Worm (Caenorhabditis elegans) whole organism, L3 larva: Measurements from ENCODE around the gene ttm-2.
A peak's percentile ranks its signal among the peaks of the same experiment; 100 is the strongest.

Source experiments
- ZK546.5 ChIP-seq: sonication (generic microtip); optimal IDR thresholded peaks from 2 replicates; lab custom pipeline; 2017; ENCODE audit warnings: missing biosample characterization, missing genetic modification characterization
- aly-2 ChIP-seq: fragments of 150-350 bp; optimal IDR thresholded peaks from 2 replicates; lab custom pipeline; 2014; ENCODE audit warnings: missing biosample characterization, missing genetic modification characterization
- ceh-16 ChIP-seq: sonication (generic microtip); optimal IDR thresholded peaks from 2 replicates; lab custom pipeline; 2017; ENCODE audit warnings: missing biosample characterization, missing genetic modification characterization
- ceh-28 ChIP-seq: fragments of 150-350 bp; optimal IDR thresholded peaks from 2 replicates; lab custom pipeline; 2014; ENCODE audit warnings: missing biosample characterization, missing genetic modification reagents, missing genetic modification characterization
- ceh-82 ChIP-seq: fragments of 150-350 bp; optimal IDR thresholded peaks from 2 replicates; lab custom pipeline; 2014; ENCODE audit warnings: missing biosample characterization, missing genetic modification characterization
- ceh-9 ChIP-seq: sonication (generic microtip); optimal IDR thresholded peaks from 2 replicates; lab custom pipeline; 2018; ENCODE audit warnings: missing biosample characterization, missing genetic modification characterization
- daf-12 ChIP-seq: fragments of 150-350 bp; optimal IDR thresholded peaks from 2 replicates; lab custom pipeline; 2014; ENCODE audit warnings: missing biosample characterization, missing genetic modification reagents, missing genetic modification characterization
- egl-27 ChIP-seq: sonication (generic microtip); optimal IDR thresholded peaks from 4 replicates; lab custom pipeline; 2017; ENCODE audit warnings: missing biosample characterization, missing genetic modification reagents, missing genetic modification characterization
- egl-5 ChIP-seq: fragments of 150-350 bp; optimal IDR thresholded peaks from 2 replicates; lab custom pipeline; 2017; ENCODE audit warnings: missing biosample characterization, missing genetic modification reagents, missing genetic modification characterization, inconsistent platforms
- elt-1 ChIP-seq: fragments of 150-350 bp; optimal IDR thresholded peaks from 2 replicates; lab custom pipeline; 2014; ENCODE audit warnings: missing biosample characterization, missing genetic modification characterization
- elt-2 ChIP-seq: sonication (generic microtip); optimal IDR thresholded peaks from 2 replicates; lab custom pipeline; 2016; ENCODE audit warnings: missing genetic modification reagents, mild to moderate bottlenecking, missing genetic modification characterization, missing compliant biosample characterization
- elt-3 ChIP-seq, 3 experiments: fragments of 150-350 bp in 1 of 3; sonication (generic microtip) in 2 of 3; optimal IDR thresholded peaks; 2 replicates in 2 of 3; 4 replicates in 1 of 3; lab custom pipeline; 2014 to 2017; ENCODE audit warnings: missing biosample characterization in 3 of 3, missing genetic modification characterization in 3 of 3
- eor-1 ChIP-seq, 2 experiments: fragments of 150-350 bp; optimal IDR thresholded peaks; 2 replicates each; lab custom pipeline; 2014 to 2018; ENCODE audit warnings: missing biosample characterization in 2 of 2, missing genetic modification characterization in 2 of 2
- fkh-10 ChIP-seq: sonication (generic microtip); optimal IDR thresholded peaks from 2 replicates; lab custom pipeline; 2017; ENCODE audit warnings: missing biosample characterization, missing genetic modification reagents, missing genetic modification characterization
- fkh-2 ChIP-seq: fragments of 150-350 bp; optimal IDR thresholded peaks from 2 replicates; lab custom pipeline; 2014; ENCODE audit warnings: missing biosample characterization, missing genetic modification reagents, missing genetic modification characterization
- fos-1 ChIP-seq: fragments of 150-350 bp; optimal IDR thresholded peaks from 2 replicates; lab custom pipeline; 2014; ENCODE audit warnings: missing biosample characterization, missing genetic modification characterization
- jun-1 ChIP-seq: fragments of 150-350 bp; optimal IDR thresholded peaks from 2 replicates; lab custom pipeline; 2014; ENCODE audit warnings: missing biosample characterization, missing genetic modification reagents, missing genetic modification characterization
- lin-15B ChIP-seq: fragments of 150-350 bp; optimal IDR thresholded peaks from 2 replicates; lab custom pipeline; 2014; ENCODE audit warnings: missing biosample characterization, missing genetic modification characterization
- lin-39 ChIP-seq: fragments of 150-350 bp; optimal IDR thresholded peaks from 2 replicates; lab custom pipeline; 2018; ENCODE audit warnings: missing biosample characterization, missing genetic modification reagents, missing genetic modification characterization
- lsy-12 ChIP-seq: sonication (generic microtip); optimal IDR thresholded peaks from 2 replicates; lab custom pipeline; 2016; ENCODE audit warnings: mild to moderate bottlenecking, missing genetic modification characterization, missing compliant biosample characterization
- mdl-1 ChIP-seq: fragments of 150-350 bp; optimal IDR thresholded peaks from 2 replicates; lab custom pipeline; 2014; ENCODE audit warnings: missing biosample characterization, missing genetic modification characterization
- nfya-1 ChIP-seq: sonication (generic microtip); optimal IDR thresholded peaks from 2 replicates; lab custom pipeline; 2017; ENCODE audit warnings: missing genetic modification characterization, mild to moderate bottlenecking, missing compliant biosample characterization, antibody characterized with exemption, moderate library complexity; ENCODE audit not compliant: insufficient read depth
- nhr-11 ChIP-seq: fragments of 150-350 bp; optimal IDR thresholded peaks from 2 replicates; lab custom pipeline; 2014; ENCODE audit warnings: missing biosample characterization, missing genetic modification characterization
- nhr-12 ChIP-seq: fragments of 150-350 bp; optimal IDR thresholded peaks from 2 replicates; lab custom pipeline; 2014; ENCODE audit warnings: missing biosample characterization, missing genetic modification characterization
- nhr-23 ChIP-seq: fragments of 150-350 bp; optimal IDR thresholded peaks from 2 replicates; lab custom pipeline; 2014; ENCODE audit warnings: missing biosample characterization, missing genetic modification reagents, missing genetic modification characterization
- nhr-237 ChIP-seq: fragments of 150-350 bp; optimal IDR thresholded peaks from 2 replicates; lab custom pipeline; 2014; ENCODE audit warnings: missing biosample characterization, missing genetic modification characterization
- nhr-25 ChIP-seq: sonication (generic microtip); optimal IDR thresholded peaks from 2 replicates; lab custom pipeline; 2017; ENCODE audit warnings: missing biosample characterization, missing genetic modification characterization
- nhr-28 ChIP-seq: fragments of 150-350 bp; optimal IDR thresholded peaks from 2 replicates; lab custom pipeline; 2014; ENCODE audit warnings: missing biosample characterization, missing genetic modification characterization
- nhr-43 ChIP-seq: sonication (generic microtip); optimal IDR thresholded peaks from 2 replicates; lab custom pipeline; 2016; ENCODE audit warnings: mild to moderate bottlenecking, missing genetic modification characterization, missing compliant biosample characterization; ENCODE audit not compliant: poor library complexity, severe bottlenecking
- nhr-67 ChIP-seq: fragments of 150-350 bp; optimal IDR thresholded peaks from 2 replicates; lab custom pipeline; 2014; ENCODE audit warnings: missing biosample characterization, missing genetic modification characterization
- nhr-76 ChIP-seq: fragments of 150-350 bp; sonication (generic microtip); optimal IDR thresholded peaks from 5 replicates; lab custom pipeline; 2014; ENCODE audit warnings: missing biosample characterization, missing genetic modification characterization
- pha-4 ChIP-seq: fragments of 150-350 bp; optimal IDR thresholded peaks from 2 replicates; lab custom pipeline; 2014; ENCODE audit warnings: missing biosample characterization, missing genetic modification reagents, missing genetic modification characterization
- pqm-1 ChIP-seq: fragments of 150-350 bp; optimal IDR thresholded peaks from 2 replicates; lab custom pipeline; 2017; ENCODE audit warnings: missing biosample characterization, missing genetic modification characterization, inconsistent platforms
- sea-2 ChIP-seq: fragments of 150-350 bp; sonication (generic microtip); optimal IDR thresholded peaks from 4 replicates; lab custom pipeline; 2014; ENCODE audit warnings: missing biosample characterization, missing genetic modification reagents, missing genetic modification characterization
- snpc-4 ChIP-seq: fragments of 150-350 bp; optimal IDR thresholded peaks from 2 replicates; lab custom pipeline; 2014; ENCODE audit warnings: missing biosample characterization, missing genetic modification characterization
- tbx-2 ChIP-seq: sonication (generic microtip); optimal IDR thresholded peaks from 2 replicates; lab custom pipeline; 2016; ENCODE audit warnings: mild to moderate bottlenecking, missing genetic modification characterization, missing compliant biosample characterization
- unc-62 ChIP-seq: fragments of 150-350 bp; sonication (generic microtip); optimal IDR thresholded peaks from 4 replicates; lab custom pipeline; 2014; ENCODE audit warnings: missing biosample characterization, missing genetic modification reagents, missing genetic modification characterization
- zag-1 ChIP-seq: fragments of 150-350 bp; optimal IDR thresholded peaks from 2 replicates; lab custom pipeline; 2014; ENCODE audit warnings: missing biosample characterization, missing genetic modification characterization
- ztf-4 ChIP-seq: fragments of 150-350 bp; optimal IDR thresholded peaks from 2 replicates; lab custom pipeline; 2014; ENCODE audit warnings: missing biosample characterization, missing genetic modification characterization

The ttm-2 gene

ce11 chrII:4805799-4806198 lies 39.6 kb upstream of the ttm-2 start:
- TF ChIP-seq daf-12 (tag; lab: Kevin White, UChicago) = no peak
- TF ChIP-seq egl-5 = peak; percentile 16
- TF ChIP-seq, all 47 proteins: peak for 1

- no peak for TF ChIP-seq egl-27
- TF ChIP-seq nhr-67 (tag; lab: Kevin White, UChicago) = no peak
- no peak for TF ChIP-seq ztf-4 (tag; lab: Kevin White, UChicago)
- TF ChIP-seq unc-62 = no peak
- no peak for TF ChIP-seq ceh-9 (tag; lab: Kevin White, UChicago)
- no peak for TF ChIP-seq nhr-23 (tag; lab: Kevin White, UChicago)
- no peak for TF ChIP-seq fos-1 (tag; lab: Kevin White, UChicago)
- TF ChIP-seq pha-4 = peak; percentile 10
- no peak for TF ChIP-seq fkh-2 (tag; lab: Kevin White, UChicago)
- no peak for TF ChIP-seq nhr-43 (tag; lab: Kevin White, UChicago)
- TF ChIP-seq pqm-1 = peak; percentile 38
- peak; percentile 96 for TF ChIP-seq elt-2
- TF ChIP-seq snpc-4 = no peak
- TF ChIP-seq nfya-1 (tag; lab: Kevin White, UChicago) = no peak
- no peak for TF ChIP-seq ceh-28 (tag; lab: Kevin White, UChicago)
- TF ChIP-seq tbx-2 (tag; lab: Kevin White, UChicago) = no peak
- no peak for TF ChIP-seq elt-1
- TF ChIP-seq nhr-28 (tag; lab: Kevin White, UChicago) = no peak
- TF ChIP-seq nhr-76 (tag; lab: Kevin White, UChicago) = no peak
Measured at ce11 chrII:4802917-4803316, 36.7 kb upstream of the ttm-2 start.

ce11 chrII:4800524-4800923 lies 34.3 kb upstream of the ttm-2 start:
- no peak for TF ChIP-seq sea-2 (GFP tag; lab: Kevin White, UChicago)
- no peak for TF ChIP-seq nfya-1 (tag; lab: Kevin White, UChicago)
- TF ChIP-seq, all 47 proteins: peak for 0

- TF ChIP-seq lsy-12 (tag; lab: Kevin White, UChicago) (no peak), lin-15B (tag; lab: Kevin White, UChicago) (no peak), eor-1 (tag; optimal IDR thresholded peaks at IDR 0.05; lab: Kevin White, UChicago) (no peak)
Measured at ce11 chrII:4797071-4797470, 30.9 kb upstream of the ttm-2 start, which contains the start of gene C33F10.14. C33F10.14 (plus strand) TSS chrII:4797371.

ce11 chrII:4795461-4795860 lies 29.3 kb upstream of the ttm-2 start, which contains the start of gene C33F10.4:
C33F10.4 (plus strand) TSS chrII:4795761.
- TF ChIP-seq egl-5 = no peak
- TF ChIP-seq ceh-9 (tag; lab: Kevin White, UChicago) = no peak
- no peak for TF ChIP-seq nhr-237 (tag; lab: Kevin White, UChicago)
- no peak for TF ChIP-seq nhr-11 (tag; lab: Kevin White, UChicago)
- TF ChIP-seq mdl-1 (tag; lab: Kevin White, UChicago) = no peak
- TF ChIP-seq pha-4 = no peak
- no peak for TF ChIP-seq unc-62

- no peak for TF ChIP-seq nhr-12 (tag; lab: Kevin White, UChicago)
- TF ChIP-seq lin-39 (tag; lab: Kevin White, UChicago) = no peak
- no peak for TF ChIP-seq snpc-4
- TF ChIP-seq fkh-2 (tag; lab: Kevin White, UChicago) = no peak
- no peak for TF ChIP-seq fos-1 (tag; lab: Kevin White, UChicago)
- no peak for TF ChIP-seq ceh-16 (tag; lab: Kevin White, UChicago)
- TF ChIP-seq ztf-4 (tag; lab: Kevin White, UChicago) = no peak
- TF ChIP-seq pqm-1 = no peak
- no peak for TF ChIP-seq mdl-1 (tag; lab: Kevin White, UChicago)
- no peak for TF ChIP-seq nhr-25 (tag; lab: Kevin White, UChicago)
- TF ChIP-seq lsy-12 (tag; lab: Kevin White, UChicago) = no peak
- no peak for TF ChIP-seq aly-2 (tag; lab: Kevin White, UChicago)
- no peak for TF ChIP-seq fkh-10 (GFP tag; lab: Kevin White, UChicago)
- no peak for TF ChIP-seq zag-1 (tag; lab: Kevin White, UChicago)
- no peak for TF ChIP-seq jun-1 (tag; lab: Kevin White, UChicago)
- no peak for TF ChIP-seq ceh-82
- no peak for TF ChIP-seq ZK546.5 (tag; lab: Kevin White, UChicago)
- TF ChIP-seq elt-3 (tag; optimal IDR thresholded peaks at IDR 0.05; lab: Kevin White, UChicago) = no peak
Measured at ce11 chrII:4793320-4793719, 27.1 kb upstream of the ttm-2 start.
